Fruit fly (Drosophila melanogaster) whole organism, embryonic: ENCODE measurements around the gene CG13601.

ENCODE experiments used
- Abd-B ChIP-seq: fragments of 200-800 bp; sonication (Bioruptor generic); optimal IDR thresholded peaks from 2 replicates; lab custom pipeline; 2018; ENCODE audit warnings: missing biosample characterization, mild to moderate bottlenecking, missing genetic modification characterization, moderate library complexity
- Ada2b ChIP-seq: fragments of 200-800 bp; sonication (Bioruptor generic); IDR thresholded peaks from 2 replicates; pipeline ENCODE4 v1.3.6; 2022; ENCODE audit warnings: missing biosample characterization, missing genetic modification characterization
- B-H2 ChIP-seq: fragments of 200-800 bp; sonication (Bioruptor generic); optimal IDR thresholded peaks from 2 replicates; lab custom pipeline; 2018; ENCODE audit warnings: missing biosample characterization, mild to moderate bottlenecking, missing genetic modification characterization
- CG10267 ChIP-seq: fragments of 200-800 bp; sonication (Bioruptor generic); optimal IDR thresholded peaks from 2 replicates; lab custom pipeline; 2018; ENCODE audit warnings: missing biosample characterization, mild to moderate bottlenecking, missing genetic modification characterization, moderate library complexity
- CG10321 ChIP-seq: fragments of 200-800 bp; sonication (Bioruptor generic); IDR thresholded peaks from 2 replicates; pipeline ENCODE4 v1.3.6; 2022; ENCODE audit warnings: missing biosample characterization, missing genetic modification characterization
- CG11696 ChIP-seq: fragments of 200-800 bp; sonication (Bioruptor generic); IDR thresholded peaks from 2 replicates; pipeline ENCODE4 v1.3.6; 2022; ENCODE audit warnings: missing biosample characterization, missing genetic modification characterization
- CG12104 ChIP-seq: fragments of 200-800 bp; sonication (Bioruptor generic); optimal IDR thresholded peaks from 3 replicates; lab custom pipeline; 2016; ENCODE audit warnings: missing biosample characterization, missing genetic modification characterization
- CG15479 ChIP-seq: fragments of 200-800 bp; sonication (Bioruptor generic); optimal IDR thresholded peaks from 3 replicates; lab custom pipeline; 2019; ENCODE audit warnings: missing biosample characterization, mild to moderate bottlenecking, missing genetic modification characterization, moderate library complexity
- CG15514 ChIP-seq: fragments of 200-800 bp; sonication (Bioruptor generic); optimal IDR thresholded peaks from 3 replicates; lab custom pipeline; 2017; ENCODE audit warnings: missing biosample characterization, missing genetic modification characterization, mild to moderate bottlenecking, moderate library complexity, missing genetic modification reagents
- CG16863 ChIP-seq: fragments of 200-800 bp; sonication (Bioruptor generic); optimal IDR thresholded peaks from 3 replicates; lab custom pipeline; 2016; ENCODE audit warnings: missing biosample characterization, missing genetic modification characterization
- CG17612 ChIP-seq: fragments of 200-800 bp; sonication (Bioruptor generic); IDR thresholded peaks from 2 replicates; pipeline ENCODE4 v1.3.6; 2022; ENCODE audit warnings: missing biosample characterization, missing genetic modification characterization
- CG17802 ChIP-seq: fragments of 200-800 bp; sonication (Bioruptor generic); optimal IDR thresholded peaks from 2 replicates; lab custom pipeline; 2018; ENCODE audit warnings: missing biosample characterization, mild to moderate bottlenecking, missing genetic modification characterization, moderate library complexity
- CG2712 ChIP-seq: fragments of 200-800 bp; optimal IDR thresholded peaks from 3 replicates; lab custom pipeline; 2019; ENCODE audit warnings: missing biosample characterization, mild to moderate bottlenecking, missing genetic modification characterization, moderate library complexity
- CG31224 ChIP-seq: fragments of 200-800 bp; sonication (Bioruptor generic); IDR thresholded peaks from 2 replicates; pipeline ENCODE4 v1.3.6; 2022; ENCODE audit warnings: missing biosample characterization, missing genetic modification characterization
- CG4617 ChIP-seq: fragments of 200-800 bp; sonication (Bioruptor generic); optimal IDR thresholded peaks from 3 replicates; lab custom pipeline; 2016; ENCODE audit warnings: missing biosample characterization, missing genetic modification characterization, borderline replicate concordance
- CG6175 ChIP-seq: fragments of 200-800 bp; sonication (Bioruptor generic); IDR thresholded peaks from 3 replicates; pipeline ENCODE4 v1.3.6; 2022; ENCODE audit warnings: missing biosample characterization, missing genetic modification characterization
- CG6689 ChIP-seq: fragments of 200-800 bp; sonication (Bioruptor generic); IDR thresholded peaks from 2 replicates; pipeline ENCODE4 v1.3.6; 2022; ENCODE audit warnings: missing biosample characterization, missing genetic modification characterization
- CG6765 ChIP-seq: fragments of 200-800 bp; sonication (Bioruptor generic); optimal IDR thresholded peaks from 3 replicates; lab custom pipeline; 2017; ENCODE audit warnings: missing biosample characterization, mild to moderate bottlenecking, missing genetic modification characterization
- CG9215 ChIP-seq: fragments of 200-800 bp; sonication (Bioruptor generic); IDR thresholded peaks from 2 replicates; pipeline ENCODE4 v1.3.6; 2022; ENCODE audit warnings: missing biosample characterization, missing genetic modification characterization
- CG9609 ChIP-seq: fragments of 200-800 bp; sonication (Bioruptor generic); optimal IDR thresholded peaks from 3 replicates; lab custom pipeline; 2016; ENCODE audit warnings: missing biosample characterization, missing genetic modification characterization
- CrebB ChIP-seq: fragments of 200-800 bp; sonication (Bioruptor generic); optimal IDR thresholded peaks from 3 replicates; lab custom pipeline; 2018; ENCODE audit warnings: missing biosample characterization, mild to moderate bottlenecking, missing genetic modification characterization
- D19B ChIP-seq: fragments of 200-800 bp; sonication (Bioruptor generic); optimal IDR thresholded peaks from 2 replicates; lab custom pipeline; 2017; ENCODE audit warnings: missing biosample characterization, mild to moderate bottlenecking, missing genetic modification characterization
- Ets65A ChIP-seq: fragments of 200-800 bp; sonication (Bioruptor generic); peaks from one replicate; lab custom pipeline; 2016; ENCODE audit warnings: missing biosample characterization, missing genetic modification characterization
- Fer1 ChIP-seq: fragments of 200-800 bp; sonication (Bioruptor generic); optimal IDR thresholded peaks from 2 replicates; lab custom pipeline; 2017; ENCODE audit warnings: missing biosample characterization, mild to moderate bottlenecking, missing genetic modification characterization
- Fer3 ChIP-seq: fragments of 200-800 bp; sonication (Bioruptor generic); optimal IDR thresholded peaks from 2 replicates; lab custom pipeline; 2018; ENCODE audit warnings: missing biosample characterization, mild to moderate bottlenecking, missing genetic modification characterization, moderate library complexity
- HLH54F ChIP-seq: fragments of 200-800 bp; sonication (Bioruptor generic); optimal IDR thresholded peaks from 3 replicates; lab custom pipeline; 2016; ENCODE audit warnings: missing biosample characterization, missing genetic modification characterization
- Hr78 ChIP-seq, 2 experiments: fragments of 200-800 bp in 1 of 2; fragments of >200 bp in 1 of 2; sonication (Bioruptor generic) in 1 of 2; optimal IDR thresholded peaks; 2 replicates each; lab custom pipeline; 2017 to 2019; ENCODE audit warnings: missing biosample characterization in 2 of 2, missing genetic modification characterization in 2 of 2, mild to moderate bottlenecking in 1 of 2, moderate library complexity in 1 of 2
- NfI ChIP-seq: fragments of 200-800 bp; sonication (Bioruptor generic); optimal IDR thresholded peaks from 3 replicates; lab custom pipeline; 2018; ENCODE audit warnings: missing biosample characterization, mild to moderate bottlenecking, missing genetic modification characterization, moderate library complexity
- Oli ChIP-seq: fragments of 200-800 bp; sonication (Bioruptor generic); optimal IDR thresholded peaks from 2 replicates; lab custom pipeline; 2018; ENCODE audit warnings: missing biosample characterization, mild to moderate bottlenecking, missing genetic modification characterization, moderate library complexity
- PHDP ChIP-seq: fragments of 200-800 bp; sonication (Bioruptor generic); optimal IDR thresholded peaks from 3 replicates; lab custom pipeline; 2018; ENCODE audit warnings: missing biosample characterization, mild to moderate bottlenecking, missing genetic modification characterization, moderate library complexity
- Ptx1 ChIP-seq: fragments of 200-800 bp; sonication (Bioruptor generic); IDR thresholded peaks from 2 replicates; pipeline ENCODE4 v1.3.6; 2022; ENCODE audit warnings: missing biosample characterization, missing genetic modification characterization
- Side ChIP-seq: fragments of 200-800 bp; sonication (Bioruptor generic); optimal IDR thresholded peaks from 2 replicates; lab custom pipeline; 2016; ENCODE audit warnings: missing biosample characterization, missing genetic modification characterization
- Sox100B ChIP-seq: fragments of 200-800 bp; sonication (Bioruptor generic); optimal IDR thresholded peaks from 3 replicates; lab custom pipeline; 2018; ENCODE audit warnings: missing biosample characterization, mild to moderate bottlenecking, missing genetic modification characterization
- YL-1 ChIP-seq: fragments of 200-800 bp; sonication (Bioruptor generic); optimal IDR thresholded peaks from 3 replicates; lab custom pipeline; 2017; ENCODE audit warnings: missing biosample characterization, mild to moderate bottlenecking, missing genetic modification characterization
- ab ChIP-seq: fragments of 200-800 bp; sonication (Bioruptor generic); optimal IDR thresholded peaks from 2 replicates; lab custom pipeline; 2016; ENCODE audit warnings: missing biosample characterization, missing genetic modification characterization
- al ChIP-seq: fragments of 200-800 bp; sonication (Bioruptor generic); IDR thresholded peaks from 2 replicates; pipeline ENCODE4 v1.3.6; 2022; ENCODE audit warnings: missing biosample characterization, missing genetic modification characterization
- bowl ChIP-seq: fragments of 200-800 bp; sonication (Bioruptor generic); IDR thresholded peaks from 2 replicates; pipeline ENCODE4 v1.3.6; 2022; ENCODE audit warnings: missing biosample characterization, missing genetic modification characterization
- ci ChIP-seq: fragments of 200-800 bp; sonication (Bioruptor generic); IDR thresholded peaks from 3 replicates; pipeline ENCODE4 v1.3.6; 2022; ENCODE audit warnings: missing biosample characterization, missing genetic modification characterization
- dpn ChIP-seq, 2 experiments: fragments of 200-800 bp; sonication (Bioruptor generic); optimal IDR thresholded peaks; 3 replicates each; lab custom pipeline; 2016; ENCODE audit warnings: missing biosample characterization in 2 of 2, missing genetic modification characterization in 2 of 2
- eyg ChIP-seq: fragments of 200-800 bp; sonication (Bioruptor generic); optimal IDR thresholded peaks from 3 replicates; lab custom pipeline; 2016; ENCODE audit warnings: missing biosample characterization, missing genetic modification characterization
- gcm2 ChIP-seq: fragments of 200-800 bp; sonication (Bioruptor generic); optimal IDR thresholded peaks from 2 replicates; lab custom pipeline; 2016; ENCODE audit warnings: missing biosample characterization, missing genetic modification characterization
- jing ChIP-seq: fragments of 200-800 bp; sonication (Bioruptor generic); optimal IDR thresholded peaks from 2 replicates; lab custom pipeline; 2018; ENCODE audit warnings: missing biosample characterization, mild to moderate bottlenecking, missing genetic modification characterization
- kah ChIP-seq: fragments of 200-800 bp; sonication (Bioruptor generic); optimal IDR thresholded peaks from 2 replicates; lab custom pipeline; 2018; ENCODE audit warnings: missing biosample characterization, mild to moderate bottlenecking, missing genetic modification characterization
- lab ChIP-seq: fragments of 200-800 bp; sonication (Bioruptor generic); optimal IDR thresholded peaks from 3 replicates; lab custom pipeline; 2017; ENCODE audit warnings: missing biosample characterization, missing genetic modification characterization, mild to moderate bottlenecking, moderate library complexity, missing genetic modification reagents
- mirr ChIP-seq: fragments of 200-800 bp; sonication (Bioruptor generic); optimal IDR thresholded peaks from 3 replicates; lab custom pipeline; 2018; ENCODE audit warnings: missing biosample characterization, mild to moderate bottlenecking, missing genetic modification characterization
- peb ChIP-seq: fragments of 200-800 bp; sonication (Bioruptor generic); IDR thresholded peaks from 2 replicates; pipeline ENCODE4 v1.3.6; 2022; ENCODE audit warnings: missing biosample characterization, missing genetic modification characterization
- pho ChIP-seq: fragments of 200-800 bp; sonication (Bioruptor generic); optimal IDR thresholded peaks from 2 replicates; lab custom pipeline; 2016; ENCODE audit warnings: missing biosample characterization, missing genetic modification characterization
- psq ChIP-seq: fragments of 200-800 bp; sonication (Bioruptor generic); optimal IDR thresholded peaks from 2 replicates; lab custom pipeline; 2017; ENCODE audit warnings: missing biosample characterization, missing genetic modification characterization
- sqz ChIP-seq: fragments of 200-800 bp; sonication (Bioruptor generic); optimal IDR thresholded peaks from 3 replicates; lab custom pipeline; 2018; ENCODE audit warnings: missing biosample characterization, mild to moderate bottlenecking, missing genetic modification characterization
- sr ChIP-seq: fragments of 200-800 bp; sonication (Bioruptor generic); IDR thresholded peaks from 3 replicates; pipeline ENCODE4 v1.3.6; 2022; ENCODE audit warnings: missing biosample characterization, missing genetic modification characterization

CG13601 gene

dm6 chr3R:23920874-23921539 is 6.4 kb downstream of the CG13601 start (continued):
- TF ChIP-seq mirr (peak; percentile 87), CG9609 (peak; percentile 13), Ada2b (GFP tag; lab: Robert Waterston, UW) (0 out of 2 replicates have a peak, but pooled peaks have one; percentile 13), ci (GFP tag; lab: Robert Waterston, UW) (peak; percentile 89), CG9215 (GFP tag; lab: Robert Waterston, UW) (peak; percentile 40; the same call in 1 of the 2 replicates), YL-1 (GFP tag; lab: Kevin White, UChicago) (no peak), eyg (GFP tag; lab: Kevin White, UChicago) (no peak), sqz (GFP tag; lab: Kevin White, UChicago) (no peak), peb (GFP tag; lab: Robert Waterston, UW) (no peak), sr (GFP tag; lab: Robert Waterston, UW) (no peak), CG17802 (tag; lab: Kevin White, UChicago) (no peak), CG16863 (GFP tag; lab: Kevin White, UChicago) (no peak), bowl (GFP tag; lab: Robert Waterston, UW) (no peak), Abd-B (GFP tag; lab: Kevin White, UChicago) (peak; percentile 51), Side (peak; percentile 35), CG6175 (GFP tag; lab: Robert Waterston, UW) (no peak), dpn (GFP tag; optimal IDR thresholded peaks at IDR 0.05; lab: Kevin White, UChicago) (peak in 1 of 2 experiments; percentile 25), CG6765 (peak; percentile 40), Fer1 (GFP tag; lab: Kevin White, UChicago) (peak; percentile 46), jing (GFP tag; lab: Kevin White, UChicago) (no peak), Ets65A (GFP tag; lab: Kevin White, UChicago) (peak; percentile 94), CG11696 (GFP tag; lab: Robert Waterston, UW) (0 out of 2 replicates have a peak, but pooled peaks have one; percentile 39), kah (no peak), CG15479 (GFP tag; lab: Kevin White, UChicago) (no peak), CG10321 (GFP tag; lab: Robert Waterston, UW) (0 out of 2 replicates have a peak, but pooled peaks have one; percentile 9), Fer3 (tag; lab: Kevin White, UChicago) (peak; percentile 69), CG15514 (GFP tag; lab: Kevin White, UChicago) (peak; percentile 61), CG6689 (GFP tag; lab: Robert Waterston, UW) (peak; percentile 52), CG10267 (tag; lab: Kevin White, UChicago) (no peak), CG4617 (no peak), Ptx1 (GFP tag; lab: Robert Waterston, UW) (peak; percentile 24; the same call in 1 of the 2 replicates), psq (GFP tag; lab: Kevin White, UChicago) (no peak), CG12104 (GFP tag; lab: Kevin White, UChicago) (no peak), CrebB (tag; lab: Kevin White, UChicago) (peak; percentile 82), ab (peak; percentile 26), CG31224 (GFP tag; lab: Robert Waterston, UW) (peak; percentile 78), Hr78 (GFP tag; optimal IDR thresholded peaks at IDR 0.05; lab: Kevin White, UChicago) (no peak), Sox100B (GFP tag; lab: Kevin White, UChicago) (no peak), B-H2 (GFP tag; lab: Kevin White, UChicago) (peak; percentile 85), D19B (GFP tag; lab: Kevin White, UChicago) (peak; percentile 26), lab (GFP tag; lab: Kevin White, UChicago) (peak; percentile 83), al (GFP tag; lab: Robert Waterston, UW) (peak; percentile 56), gcm2 (GFP tag; lab: Kevin White, UChicago) (no peak), NfI (peak; percentile 58), PHDP (tag; lab: Kevin White, UChicago) (peak; percentile 55), pho (GFP tag; lab: Kevin White, UChicago) (peak; percentile 61), HLH54F (peak; percentile 45), Oli (no peak), CG2712 (tag; lab: Kevin White, UChicago) (no peak), CG17612 (0 out of 2 replicates have a peak, but pooled peaks have one; percentile 20)
